Fruit fly (Drosophila melanogaster) whole organism, embryonic: ENCODE data around the gene slmb.

Source experiments
- Abd-B ChIP-seq: fragments of 200-800 bp; sonication (Bioruptor generic); optimal IDR thresholded peaks from 2 replicates; lab custom pipeline; 2018; ENCODE audit warnings: missing biosample characterization, mild to moderate bottlenecking, missing genetic modification characterization, moderate library complexity
- B-H2 ChIP-seq: fragments of 200-800 bp; sonication (Bioruptor generic); optimal IDR thresholded peaks from 2 replicates; lab custom pipeline; 2018; ENCODE audit warnings: missing biosample characterization, mild to moderate bottlenecking, missing genetic modification characterization
- Bgb ChIP-seq: fragments of 200-800 bp; sonication (Bioruptor generic); IDR thresholded peaks from 2 replicates; pipeline ENCODE4 v1.3.6; 2022; ENCODE audit warnings: missing biosample characterization, missing genetic modification characterization; ENCODE audit not compliant: partially characterized antibody
- CG10267 ChIP-seq: fragments of 200-800 bp; sonication (Bioruptor generic); optimal IDR thresholded peaks from 2 replicates; lab custom pipeline; 2018; ENCODE audit warnings: missing biosample characterization, mild to moderate bottlenecking, missing genetic modification characterization, moderate library complexity
- CG10959 ChIP-seq: fragments of 200-800 bp; sonication (Bioruptor generic); IDR thresholded peaks from 2 replicates; pipeline ENCODE4 v1.3.6; 2022; ENCODE audit warnings: missing biosample characterization, missing genetic modification characterization
- CG11696 ChIP-seq: fragments of 200-800 bp; sonication (Bioruptor generic); IDR thresholded peaks from 2 replicates; pipeline ENCODE4 v1.3.6; 2022; ENCODE audit warnings: missing biosample characterization, missing genetic modification characterization
- CG12155 ChIP-seq: fragments of 200-800 bp; sonication (Bioruptor generic); optimal IDR thresholded peaks from 3 replicates; lab custom pipeline; 2016; ENCODE audit warnings: missing biosample characterization, missing genetic modification characterization
- CG12659 ChIP-seq: fragments of 200-800 bp; sonication (Bioruptor generic); optimal IDR thresholded peaks from 3 replicates; lab custom pipeline; 2017; ENCODE audit warnings: mild to moderate bottlenecking, missing biosample characterization, missing genetic modification reagents, missing genetic modification characterization
- CG12942 ChIP-seq: fragments of 200-800 bp; sonication (Bioruptor generic); optimal IDR thresholded peaks from 3 replicates; lab custom pipeline; 2016; ENCODE audit warnings: missing biosample characterization, missing genetic modification characterization
- CG13296 ChIP-seq: fragments of 200-800 bp; sonication (Bioruptor generic); optimal IDR thresholded peaks from 3 replicates; lab custom pipeline; 2018; ENCODE audit warnings: missing biosample characterization, mild to moderate bottlenecking, missing genetic modification characterization
- CG13624 ChIP-seq: fragments of 200-800 bp; sonication (Bioruptor generic); optimal IDR thresholded peaks from 2 replicates; lab custom pipeline; 2016; ENCODE audit warnings: missing biosample characterization, missing genetic modification characterization
- CG13775 ChIP-seq: fragments of 200-800 bp; sonication (Bioruptor generic); optimal IDR thresholded peaks from 3 replicates; lab custom pipeline; 2017; ENCODE audit warnings: missing biosample characterization, mild to moderate bottlenecking, missing genetic modification characterization
- CG14667 ChIP-seq: fragments of 200-800 bp; sonication (Bioruptor generic); IDR thresholded peaks from 2 replicates; pipeline ENCODE4 v1.3.6; 2022; ENCODE audit warnings: missing biosample characterization, missing genetic modification characterization
- CG17328 ChIP-seq: fragments of 200-800 bp; sonication (Bioruptor generic); IDR thresholded peaks from 2 replicates; pipeline ENCODE4 v1.3.6; 2022; ENCODE audit warnings: missing biosample characterization, missing genetic modification characterization
- CG17612 ChIP-seq: fragments of 200-800 bp; sonication (Bioruptor generic); IDR thresholded peaks from 2 replicates; pipeline ENCODE4 v1.3.6; 2022; ENCODE audit warnings: missing biosample characterization, missing genetic modification characterization
- CG18011 ChIP-seq: fragments of 200-800 bp; sonication (Bioruptor generic); optimal IDR thresholded peaks from 2 replicates; lab custom pipeline; 2017; ENCODE audit warnings: missing biosample characterization, missing genetic modification characterization, mild to moderate bottlenecking, moderate library complexity, missing genotype
- CG30020 ChIP-seq: fragments of 200-800 bp; optimal IDR thresholded peaks from 2 replicates; lab custom pipeline; 2019; ENCODE audit warnings: missing biosample characterization, mild to moderate bottlenecking, missing genetic modification characterization, moderate library complexity
- CG31365 ChIP-seq: fragments of 200-800 bp; sonication (Bioruptor generic); optimal IDR thresholded peaks from 2 replicates; lab custom pipeline; 2018; ENCODE audit warnings: missing biosample characterization, mild to moderate bottlenecking, missing genetic modification characterization
- CG33213 ChIP-seq: fragments of 200-800 bp; sonication (Bioruptor generic); optimal IDR thresholded peaks from 3 replicates; lab custom pipeline; 2016; ENCODE audit warnings: missing biosample characterization, missing genetic modification characterization
- CG43689 ChIP-seq: fragments of 200-800 bp; sonication (Bioruptor generic); IDR thresholded peaks from 2 replicates; pipeline ENCODE4 v1.3.6; 2022; ENCODE audit warnings: missing biosample characterization, missing genetic modification characterization
- CG4424 ChIP-seq: fragments of 200-800 bp; sonication (Bioruptor generic); optimal IDR thresholded peaks from 3 replicates; lab custom pipeline; 2016; ENCODE audit warnings: missing biosample characterization, missing genetic modification characterization
- CG6683 ChIP-seq: fragments of 200-800 bp; sonication (Bioruptor generic); optimal IDR thresholded peaks from 2 replicates; lab custom pipeline; 2017; ENCODE audit warnings: missing biosample characterization, mild to moderate bottlenecking, missing genetic modification characterization, missing genetic modification reagents
- CG6791 ChIP-seq: fragments of 200-800 bp; sonication (Bioruptor generic); IDR thresholded peaks from 3 replicates; pipeline ENCODE4 v1.3.6; 2022; ENCODE audit warnings: missing biosample characterization, missing genetic modification characterization; ENCODE audit not compliant: partially characterized antibody
- CG7786 ChIP-seq: fragments of 200-800 bp; sonication (Bioruptor generic); optimal IDR thresholded peaks from 2 replicates; lab custom pipeline; 2016; ENCODE audit warnings: missing biosample characterization, missing genetic modification characterization
- CG9797 ChIP-seq: fragments of 200-800 bp; sonication (Bioruptor generic); optimal IDR thresholded peaks from 3 replicates; lab custom pipeline; 2018; ENCODE audit warnings: missing biosample characterization, mild to moderate bottlenecking, missing genetic modification characterization
- HmgD ChIP-seq: fragments of 200-800 bp; sonication (Bioruptor generic); optimal IDR thresholded peaks from 3 replicates; lab custom pipeline; 2016; ENCODE audit warnings: missing biosample characterization, missing genetic modification characterization
- HmgZ ChIP-seq: fragments of 200-800 bp; sonication (Bioruptor generic); optimal IDR thresholded peaks from 2 replicates; lab custom pipeline; 2018; ENCODE audit warnings: missing biosample characterization, mild to moderate bottlenecking, missing genetic modification characterization
- Hr78 ChIP-seq, 2 experiments: fragments of 200-800 bp in 1 of 2; fragments of >200 bp in 1 of 2; sonication (Bioruptor generic) in 1 of 2; optimal IDR thresholded peaks; 2 replicates each; lab custom pipeline; 2017 to 2019; ENCODE audit warnings: missing biosample characterization in 2 of 2, missing genetic modification characterization in 2 of 2, mild to moderate bottlenecking in 1 of 2, moderate library complexity in 1 of 2
- Hsf ChIP-seq: fragments of 200-800 bp; sonication (Bioruptor generic); optimal IDR thresholded peaks from 3 replicates; lab custom pipeline; 2016; ENCODE audit warnings: missing biosample characterization, missing genetic modification characterization
- Lim3 ChIP-seq: fragments of 200-800 bp; sonication (Bioruptor generic); IDR thresholded peaks from 2 replicates; pipeline ENCODE4 v1.3.6; 2022; ENCODE audit warnings: missing biosample characterization, missing genetic modification characterization
- MTF-1 ChIP-seq: fragments of 200-800 bp; sonication (Bioruptor generic); optimal IDR thresholded peaks from 2 replicates; lab custom pipeline; 2018; ENCODE audit warnings: missing biosample characterization, mild to moderate bottlenecking, missing genetic modification characterization, borderline replicate concordance
- Meics ChIP-seq: fragments of 200-800 bp; sonication (Bioruptor generic); optimal IDR thresholded peaks from 2 replicates; lab custom pipeline; 2017; ENCODE audit warnings: missing biosample characterization, mild to moderate bottlenecking, missing genetic modification characterization
- Opbp ChIP-seq: fragments of 200-800 bp; sonication (Bioruptor generic); IDR thresholded peaks from 3 replicates; pipeline ENCODE4 v1.3.6; 2022; ENCODE audit warnings: missing biosample characterization, missing genetic modification characterization; ENCODE audit not compliant: partially characterized antibody
- Vsx1 ChIP-seq: fragments of 200-800 bp; sonication (Bioruptor generic); optimal IDR thresholded peaks from 2 replicates; lab custom pipeline; 2017; ENCODE audit warnings: missing biosample characterization, mild to moderate bottlenecking, missing genetic modification characterization, missing genetic modification reagents
- Xbp1 ChIP-seq: fragments of 200-800 bp; sonication (Bioruptor generic); optimal IDR thresholded peaks from 3 replicates; lab custom pipeline; 2016; ENCODE audit warnings: missing biosample characterization, mild to moderate bottlenecking, missing genetic modification characterization
- ac ChIP-seq: fragments of 200-800 bp; sonication (Bioruptor generic); optimal IDR thresholded peaks from 3 replicates; lab custom pipeline; 2017; ENCODE audit warnings: missing biosample characterization, mild to moderate bottlenecking, missing genetic modification characterization
- bab2 ChIP-seq: fragments of 200-800 bp; sonication (Bioruptor generic); optimal IDR thresholded peaks from 2 replicates; lab custom pipeline; 2016; ENCODE audit warnings: missing biosample characterization, missing genetic modification characterization
- cas ChIP-seq: fragments of 200-800 bp; sonication (Bioruptor generic); IDR thresholded peaks from 2 replicates; pipeline ENCODE4 v1.3.6; 2022; ENCODE audit warnings: missing biosample characterization, missing genetic modification characterization
- chif ChIP-seq, 2 experiments: fragments of 200-800 bp; sonication (Bioruptor generic); optimal IDR thresholded peaks; 3 replicates each; lab custom pipeline; 2016; ENCODE audit warnings: missing biosample characterization in 2 of 2, missing genetic modification characterization in 2 of 2
- corto ChIP-seq: fragments of 200-800 bp; sonication (Bioruptor generic); optimal IDR thresholded peaks from 2 replicates; lab custom pipeline; 2016; ENCODE audit warnings: missing biosample characterization, mild to moderate bottlenecking, missing genetic modification characterization, moderate library complexity
- gce ChIP-seq: fragments of 200-800 bp; sonication (Bioruptor generic); IDR thresholded peaks from 3 replicates; pipeline ENCODE4 v1.3.6; 2022; ENCODE audit warnings: missing biosample characterization, missing genetic modification characterization
- lab ChIP-seq: fragments of 200-800 bp; sonication (Bioruptor generic); optimal IDR thresholded peaks from 3 replicates; lab custom pipeline; 2017; ENCODE audit warnings: missing biosample characterization, missing genetic modification characterization, mild to moderate bottlenecking, moderate library complexity, missing genetic modification reagents
- lmd ChIP-seq: fragments of 200-800 bp; sonication (Bioruptor generic); IDR thresholded peaks from 2 replicates; pipeline ENCODE4 v1.3.6; 2022; ENCODE audit warnings: missing biosample characterization, missing genetic modification characterization
- pum ChIP-seq: fragments of 200-800 bp; sonication (Bioruptor generic); optimal IDR thresholded peaks from 2 replicates; lab custom pipeline; 2016; ENCODE audit warnings: missing biosample characterization, missing genetic modification characterization
- ranshi ChIP-seq: fragments of 200-800 bp; sonication (Bioruptor generic); IDR thresholded peaks from 2 replicates; pipeline ENCODE4 v1.3.6; 2022; ENCODE audit warnings: missing biosample characterization, missing genetic modification characterization
- rib ChIP-seq: fragments of 200-800 bp; sonication (Bioruptor generic); IDR thresholded peaks from 2 replicates; pipeline ENCODE4 v1.3.6; 2022; ENCODE audit warnings: missing biosample characterization, missing genetic modification characterization
- tll ChIP-seq, 2 experiments: fragments of 200-800 bp in 1 of 2; fragments of >200 bp in 1 of 2; sonication (Bioruptor generic) in 1 of 2; optimal IDR thresholded peaks; 2 replicates each; lab custom pipeline; 2017 to 2019; ENCODE audit warnings: missing biosample characterization in 2 of 2, missing genetic modification characterization in 2 of 2, mild to moderate bottlenecking in 1 of 2, moderate library complexity in 1 of 2
- ttk ChIP-seq: fragments of 200-800 bp; sonication (Bioruptor generic); IDR thresholded peaks from 2 replicates; pipeline ENCODE4 v2.1.2; 2022; ENCODE audit warnings: missing biosample characterization, missing genetic modification characterization
- vfl ChIP-seq: fragments of 200-800 bp; sonication (Bioruptor generic); optimal IDR thresholded peaks from 2 replicates; lab custom pipeline; 2016; ENCODE audit warnings: missing biosample characterization, missing genetic modification characterization

Gene slmb

dm6 chr3R:21127352-21127985 lies at the start of gene slmb, which contains the start of gene CG5793 (continued):
- no peak for TF ChIP-seq vfl (GFP tag; lab: Kevin White, UChicago)
- no peak for TF ChIP-seq cas (GFP tag; lab: Robert Waterston, UW)
- TF ChIP-seq corto (GFP tag; lab: Kevin White, UChicago) = no peak
- TF ChIP-seq CG43689 (GFP tag; lab: Robert Waterston, UW) = no peak
- TF ChIP-seq CG17612 (GFP tag; lab: Robert Waterston, UW) = no peak
- TF ChIP-seq lab = no peak
- TF ChIP-seq CG10267 (tag; lab: Kevin White, UChicago) = peak; percentile 94
- TF ChIP-seq Hr78 (GFP tag; optimal IDR thresholded peaks at IDR 0.05; lab: Kevin White, UChicago) = no peak
- TF ChIP-seq CG30020 (tag; lab: Kevin White, UChicago) = peak; percentile 50
- TF ChIP-seq Opbp (GFP tag; lab: Robert Waterston, UW) = peak; percentile 53; the same call in 1 of the 3 replicates
- peak; percentile 35 for TF ChIP-seq Hsf (GFP tag; lab: Kevin White, UChicago)
- TF ChIP-seq ranshi = no peak
- TF ChIP-seq CG13775 (GFP tag; lab: Kevin White, UChicago) = peak; percentile 18
- TF ChIP-seq CG6683 (GFP tag; lab: Kevin White, UChicago) = no peak
- no peak for TF ChIP-seq tll (GFP tag; optimal IDR thresholded peaks at IDR 0.05; lab: Kevin White, UChicago)
- TF ChIP-seq CG12659 = peak; percentile 81
- TF ChIP-seq CG11696 (GFP tag; lab: Robert Waterston, UW) = no peak
- TF ChIP-seq Xbp1 (GFP tag; lab: Kevin White, UChicago) = peak; percentile 65
- TF ChIP-seq CG9797 = peak; percentile 92
- TF ChIP-seq ac (GFP tag; lab: Kevin White, UChicago) = no peak
- TF ChIP-seq Abd-B (GFP tag; lab: Kevin White, UChicago) = peak; percentile 12
- peak in 1 of 2 experiments; percentile 3 for TF ChIP-seq chif (GFP tag; optimal IDR thresholded peaks at IDR 0.05; lab: Kevin White, UChicago)
- peak; percentile 59 for TF ChIP-seq Bgb (GFP tag; lab: Robert Waterston, UW)
- TF ChIP-seq CG12942 = peak; percentile 8
- TF ChIP-seq CG17328 (GFP tag; lab: Robert Waterston, UW) = 0 out of 2 replicates have a peak, but pooled peaks have one; percentile 37
- no peak for TF ChIP-seq Vsx1 (GFP tag; lab: Kevin White, UChicago)
- TF ChIP-seq gce (GFP tag; lab: Robert Waterston, UW) = no peak
- TF ChIP-seq CG12155 = peak; percentile 59
- TF ChIP-seq CG6791 (GFP tag; lab: Robert Waterston, UW) = peak; percentile 65
- TF ChIP-seq ttk (GFP tag; lab: Robert Waterston, UW) = no peak
- no peak for TF ChIP-seq CG13296 (GFP tag; lab: Kevin White, UChicago)
- peak; percentile 56 for TF ChIP-seq HmgD
- peak; percentile 81 for TF ChIP-seq HmgZ (tag; lab: Kevin White, UChicago)
- TF ChIP-seq CG4424 (GFP tag; lab: Kevin White, UChicago) = peak; percentile 56
- TF ChIP-seq bab2 (GFP tag; lab: Kevin White, UChicago) = peak; percentile 43
- peak; percentile 39 for TF ChIP-seq MTF-1 (GFP tag; lab: Kevin White, UChicago)
- no peak for TF ChIP-seq CG31365
- peak; percentile 8; the same call in 1 of the 2 replicates for TF ChIP-seq lmd
- TF ChIP-seq pum (GFP tag; lab: Kevin White, UChicago) = peak; percentile 14
- TF ChIP-seq Lim3 (GFP tag; lab: Robert Waterston, UW) = no peak
- TF ChIP-seq B-H2 (GFP tag; lab: Kevin White, UChicago) = peak; percentile 34
- peak; percentile 28 for TF ChIP-seq CG18011 (GFP tag; lab: Kevin White, UChicago)
- peak; percentile 56 for TF ChIP-seq CG7786 (GFP tag; lab: Kevin White, UChicago)
- no peak for TF ChIP-seq CG14667
- TF ChIP-seq rib (GFP tag; lab: Robert Waterston, UW) = no peak; the same call in 1 of the 2 replicates
- TF ChIP-seq CG13624 = peak; percentile 77
- no peak for TF ChIP-seq CG10959
- peak; percentile 48 for TF ChIP-seq CG33213 (GFP tag; lab: Kevin White, UChicago)
- peak; percentile 20 for TF ChIP-seq Meics
